3 worm cellular contexts compared by ENCODE assay signal in the genomic region with DNA sequence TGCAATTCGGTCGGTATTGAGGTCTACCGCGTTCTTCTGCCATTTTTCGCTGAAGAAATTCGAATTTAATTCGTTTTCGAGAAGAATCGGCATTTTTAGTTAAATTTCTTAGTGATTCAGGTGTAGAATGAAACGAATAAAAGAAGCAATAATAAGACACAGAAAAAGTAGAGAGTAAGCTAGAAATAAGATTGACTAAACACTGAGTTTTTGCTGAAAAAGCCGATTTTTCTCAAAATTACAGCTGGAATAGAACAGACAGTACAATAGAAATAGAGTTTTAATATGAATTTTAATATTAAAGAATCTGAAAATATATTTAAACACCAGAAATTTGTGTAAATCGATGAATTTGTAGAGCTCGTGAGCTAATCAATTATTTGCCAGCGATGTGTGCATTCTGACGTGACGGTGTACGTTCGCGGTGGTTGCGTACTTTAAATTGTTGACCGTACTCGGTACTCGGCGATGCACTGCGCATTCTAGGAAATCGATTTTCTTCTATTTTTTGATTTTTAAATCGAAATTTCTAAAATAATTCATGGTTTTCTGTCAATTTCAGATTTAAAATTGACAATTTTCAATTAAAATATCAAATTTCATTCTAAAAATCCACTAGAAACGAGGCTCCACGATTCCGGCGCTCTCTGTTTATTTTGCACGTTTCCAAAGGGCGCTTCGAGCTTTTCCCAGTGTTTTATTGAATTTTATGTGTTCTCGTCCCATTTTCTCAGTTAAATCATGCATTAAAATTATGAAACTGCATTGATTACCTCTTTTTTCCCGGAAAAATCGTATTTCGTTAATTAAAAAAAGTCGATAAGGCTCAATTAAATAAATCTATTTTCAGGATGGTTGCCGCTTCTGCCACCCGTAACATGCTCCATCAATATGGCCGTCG.
A peak's percentile ranks its signal among the peaks of the same experiment; 100 is the strongest.
TF ChIP-seq lines count a peak whose summit lies in the region.

A gene (minus strand): TSS at position 51 of the 901 bp plus-strand sequence.
A gene (plus strand): TSS at position 851 of the 901 bp plus-strand sequence.

TF ChIP-seq in whole organism, L1 larva, 84 proteins besides CTCF, POLR2A, EP300 and RAD21 (continued from another document and continues in another):
- TF ChIP-seq egl-27 (tag; optimal IDR thresholded peaks at IDR 0.05; lab: Kevin White, UChicago) (no peak), fkh-4 (tag; optimal IDR thresholded peaks at IDR 0.05; lab: Kevin White, UChicago; ENCODE audit: borderline replicate concordance) (no peak), vab-15 (tag; optimal IDR thresholded peaks at IDR 0.05; lab: Kevin White, UChicago) (no peak), elt-3 (tag; optimal IDR thresholded peaks at IDR 0.05; lab: Kevin White, UChicago) (no peak), nhr-71 (tag; optimal IDR thresholded peaks at IDR 0.05; lab: Kevin White, UChicago) (peak; percentile 85), nhr-11 (tag; optimal IDR thresholded peaks at IDR 0.05; lab: Kevin White, UChicago) (no peak), C34B4.2 (tag; optimal IDR thresholded peaks at IDR 0.05; lab: Kevin White, UChicago) (no peak), hlh-17 (GFP tag; optimal IDR thresholded peaks at IDR 0.05; lab: Kevin White, UChicago; ENCODE audit: borderline replicate concordance) (no peak), lin-15B (tag; optimal IDR thresholded peaks at IDR 0.05; lab: Kevin White, UChicago) (peak; percentile 16), pag-3 (tag; optimal IDR thresholded peaks at IDR 0.05; lab: Kevin White, UChicago; ENCODE audit: borderline replicate concordance, insufficient read depth) (no peak), ztf-4 (tag; optimal IDR thresholded peaks at IDR 0.05; lab: Kevin White, UChicago) (no peak), ceh-90 (tag; optimal IDR thresholded peaks at IDR 0.05; lab: Kevin White, UChicago) (no peak), C16A3.4 (tag; optimal IDR thresholded peaks at IDR 0.05; lab: Kevin White, UChicago) (peak; percentile 60), pqm-1 (tag; optimal IDR thresholded peaks at IDR 0.05; lab: Kevin White, UChicago) (no peak), snu-23 (GFP tag; optimal IDR thresholded peaks at IDR 0.05; lab: Kevin White, UChicago) (peak; percentile 83), egl-13 (tag; optimal IDR thresholded peaks at IDR 0.05; lab: Kevin White, UChicago) (peak; percentile 19), lsy-2 (tag; optimal IDR thresholded peaks at IDR 0.05; lab: Kevin White, UChicago) (peak; percentile 94 to 98), efl-3 (GFP tag; optimal IDR thresholded peaks at IDR 0.05; lab: Kevin White, UChicago) (no peak), lin-35 (GFP tag; optimal IDR thresholded peaks at IDR 0.05; lab: Kevin White, UChicago) (peak; percentile 66 to 71), F16B12.6 (tag; optimal IDR thresholded peaks at IDR 0.05; lab: Kevin White, UChicago) (peak; percentile 86), nhr-19 (GFP tag; conservative IDR thresholded peaks at IDR 0.05; lab: Robert Waterston, UW) (peak; percentile 52), ztf-11 (tag; optimal IDR thresholded peaks at IDR 0.05; lab: Kevin White, UChicago) (peak in 1 of 2 experiments; percentile 6), dpl-1 (GFP tag; optimal IDR thresholded peaks at IDR 0.05; lab: Kevin White, UChicago) (peak; percentile 46 to 70 (median 54)), swsn-7 (tag; optimal IDR thresholded peaks at IDR 0.05; lab: Kevin White, UChicago) (peak; percentile 73), ets-5 (GFP tag; IDR thresholded peaks at IDR 0.05; lab: Robert Waterston, UW) (no peak), nhr-84 (tag; optimal IDR thresholded peaks at IDR 0.05; lab: Kevin White, UChicago) (no peak), ceh-88 (GFP tag; IDR thresholded peaks at IDR 0.05; lab: Robert Waterston, UW) (no peak), lin-13 (GFP tag; optimal IDR thresholded peaks at IDR 0.05; lab: Kevin White, UChicago) (peak; percentile 58), Y116A8C.19 (tag; optimal IDR thresholded peaks at IDR 0.05; lab: Kevin White, UChicago; ENCODE audit: borderline replicate concordance) (no peak), nhr-20 (tag; optimal IDR thresholded peaks at IDR 0.05; lab: Kevin White, UChicago) (peak; percentile 71), pax-3 (tag; optimal IDR thresholded peaks at IDR 0.05; lab: Kevin White, UChicago) (no peak), nhr-28 (tag; optimal IDR thresholded peaks at IDR 0.05; lab: Kevin White, UChicago) (no peak), zag-1 (tag; optimal IDR thresholded peaks at IDR 0.05; lab: Kevin White, UChicago) (no peak), isw-1 (GFP tag; IDR thresholded peaks at IDR 0.05; lab: Robert Waterston, UW) (peak; percentile 68), blmp-1 (tag; optimal IDR thresholded peaks at IDR 0.05; lab: Kevin White, UChicago) (no peak), irx-1 (tag; optimal IDR thresholded peaks at IDR 0.05; lab: Kevin White, UChicago) (peak; percentile 48), grh-1 (GFP tag; IDR thresholded peaks at IDR 0.05; lab: Robert Waterston, UW) (no peak), hpl-2 (GFP tag; optimal IDR thresholded peaks at IDR 0.05; lab: Kevin White, UChicago) (no peak), nhr-237 (tag; optimal IDR thresholded peaks at IDR 0.05; lab: Kevin White, UChicago) (no peak), ceh-63 (GFP tag; optimal IDR thresholded peaks at IDR 0.05; lab: Kevin White, UChicago) (no peak)

TF ChIP-seq in whole organism, L3 larva, 47 proteins besides CTCF, POLR2A, EP300 and RAD21 (continued from another document):
- TF ChIP-seq skn-1 (tag; optimal IDR thresholded peaks at IDR 0.05; lab: Kevin White, UChicago): no peak
- no peak for TF ChIP-seq mdl-1 (tag; optimal IDR thresholded peaks at IDR 0.05; lab: Kevin White, UChicago)
- no peak for TF ChIP-seq unc-39 (tag; optimal IDR thresholded peaks at IDR 0.05; lab: Kevin White, UChicago)
- TF ChIP-seq elt-2 (tag; optimal IDR thresholded peaks at IDR 0.05; lab: Kevin White, UChicago): peak; percentile 38
- TF ChIP-seq fkh-2 (tag; optimal IDR thresholded peaks at IDR 0.05; lab: Kevin White, UChicago): no peak
- TF ChIP-seq elt-3 (tag; optimal IDR thresholded peaks at IDR 0.05; lab: Kevin White, UChicago): no peak
- no peak for TF ChIP-seq nhr-12 (tag; optimal IDR thresholded peaks at IDR 0.05; lab: Kevin White, UChicago)
- TF ChIP-seq R02D3.7 (tag; optimal IDR thresholded peaks at IDR 0.05; lab: Kevin White, UChicago): peak; percentile 4
- TF ChIP-seq zag-1 (tag; optimal IDR thresholded peaks at IDR 0.05; lab: Kevin White, UChicago): no peak
- peak; percentile 1 for TF ChIP-seq fkh-10 (GFP tag; optimal IDR thresholded peaks at IDR 0.05; lab: Kevin White, UChicago)
- TF ChIP-seq fos-1 (tag; optimal IDR thresholded peaks at IDR 0.05; lab: Kevin White, UChicago): no peak
- peak; percentile 27 for TF ChIP-seq lin-39 (tag; optimal IDR thresholded peaks at IDR 0.05; lab: Kevin White, UChicago)
- peak; percentile 63 for TF ChIP-seq ceh-28 (tag; optimal IDR thresholded peaks at IDR 0.05; lab: Kevin White, UChicago)
- peak; percentile 17 for TF ChIP-seq pqm-1 (tag; optimal IDR thresholded peaks at IDR 0.05; lab: Kevin White, UChicago)
- TF ChIP-seq nhr-43 (tag; optimal IDR thresholded peaks at IDR 0.05; lab: Kevin White, UChicago; ENCODE audit: poor library complexity, severe bottlenecking): no peak
- peak; percentile 19 for TF ChIP-seq nhr-23 (tag; optimal IDR thresholded peaks at IDR 0.05; lab: Kevin White, UChicago)

TF ChIP-seq in whole organism, young adult, 124 proteins besides CTCF, POLR2A, EP300 and RAD21 (continued from another document):
- peak; percentile 37; the same call in 1 of the 2 replicates for TF ChIP-seq madf-6 (GFP tag; IDR thresholded peaks at IDR 0.05; lab: Robert Waterston, UW)
- no peak for TF ChIP-seq ets-4 (GFP tag; optimal IDR thresholded peaks at IDR 0.05; lab: Kevin White, UChicago)
- peak; percentile 38 for TF ChIP-seq ZK185.1 (tag; optimal IDR thresholded peaks at IDR 0.05; lab: Kevin White, UChicago; ENCODE audit: poor library complexity, severe bottlenecking)
- TF ChIP-seq lin-35 (GFP tag; optimal IDR thresholded peaks at IDR 0.05; lab: Kevin White, UChicago): peak in 1 of 3 experiments; percentile 41
- TF ChIP-seq lag-1 (GFP tag; IDR thresholded peaks at IDR 0.05; lab: Robert Waterston, UW): no peak
- TF ChIP-seq egrh-3 (GFP tag; IDR thresholded peaks at IDR 0.05; lab: Robert Waterston, UW): no peak
- TF ChIP-seq ccch-3 (GFP tag; optimal IDR thresholded peaks at IDR 0.05; lab: Kevin White, UChicago): no peak
